Fruit fly (Drosophila melanogaster) whole organism, embryonic: ENCODE results near the gene THADA.

Experiments
- Adf1 ChIP-seq: fragments of 200-800 bp; sonication (Bioruptor generic); IDR thresholded peaks from 2 replicates; pipeline ENCODE4 v1.3.6; 2022; ENCODE audit warnings: missing biosample characterization, missing genetic modification characterization
- CG10366 ChIP-seq: fragments of 200-800 bp; sonication (Bioruptor generic); IDR thresholded peaks from 2 replicates; pipeline ENCODE4 v1.3.6; 2022; ENCODE audit warnings: missing biosample characterization, missing genetic modification characterization
- CG12071 ChIP-seq: fragments of 200-800 bp; sonication (Bioruptor generic); optimal IDR thresholded peaks from 3 replicates; lab custom pipeline; 2018; ENCODE audit warnings: missing biosample characterization, mild to moderate bottlenecking, missing genetic modification characterization
- CG12299 ChIP-seq: fragments of 200-800 bp; sonication (Bioruptor generic); optimal IDR thresholded peaks from 2 replicates; lab custom pipeline; 2018; ENCODE audit warnings: missing biosample characterization, mild to moderate bottlenecking, missing genetic modification characterization
- CG12391 ChIP-seq: fragments of 200-800 bp; sonication (Bioruptor generic); optimal IDR thresholded peaks from 3 replicates; lab custom pipeline; 2018; ENCODE audit warnings: missing biosample characterization, mild to moderate bottlenecking, missing genetic modification characterization, moderate library complexity
- CG15696 ChIP-seq: fragments of 200-800 bp; sonication (Bioruptor generic); optimal IDR thresholded peaks from 2 replicates; lab custom pipeline; 2019; ENCODE audit warnings: missing biosample characterization, mild to moderate bottlenecking, missing genetic modification characterization, moderate library complexity
- CG1647 ChIP-seq: fragments of 200-800 bp; sonication (Bioruptor generic); optimal IDR thresholded peaks from 3 replicates; lab custom pipeline; 2016; ENCODE audit warnings: missing biosample characterization, missing genetic modification characterization
- CG16813 ChIP-seq: fragments of 200-800 bp; sonication (Bioruptor generic); IDR thresholded peaks from 3 replicates; pipeline ENCODE4 v1.3.6; 2022; ENCODE audit warnings: missing biosample characterization, missing genetic modification characterization; ENCODE audit not compliant: partially characterized antibody
- CG16863 ChIP-seq: fragments of 200-800 bp; sonication (Bioruptor generic); optimal IDR thresholded peaks from 3 replicates; lab custom pipeline; 2016; ENCODE audit warnings: missing biosample characterization, missing genetic modification characterization
- CG2120 ChIP-seq: fragments of 200-800 bp; sonication (Bioruptor generic); optimal IDR thresholded peaks from 3 replicates; lab custom pipeline; 2016; ENCODE audit warnings: missing biosample characterization, missing genetic modification characterization
- CG2678 ChIP-seq: fragments of 200-800 bp; sonication (Bioruptor generic); optimal IDR thresholded peaks from 3 replicates; lab custom pipeline; 2019; ENCODE audit warnings: missing biosample characterization, mild to moderate bottlenecking, missing genetic modification characterization, moderate library complexity
- CG32532 ChIP-seq: fragments of 200-800 bp; sonication (Bioruptor generic); IDR thresholded peaks from 2 replicates; pipeline ENCODE4 v1.3.6; 2022; ENCODE audit warnings: missing biosample characterization, missing genetic modification characterization
- CG34376 ChIP-seq: fragments of 200-800 bp; sonication (Bioruptor generic); optimal IDR thresholded peaks from 2 replicates; lab custom pipeline; 2018; ENCODE audit warnings: missing biosample characterization, mild to moderate bottlenecking, missing genetic modification characterization
- CG3726 ChIP-seq: fragments of 200-800 bp; sonication (Bioruptor generic); IDR thresholded peaks from 3 replicates; pipeline ENCODE4, ENCODE4 v1.3.6; 2022; ENCODE audit warnings: missing biosample characterization, missing genetic modification characterization
- CG43689 ChIP-seq: fragments of 200-800 bp; sonication (Bioruptor generic); IDR thresholded peaks from 2 replicates; pipeline ENCODE4 v1.3.6; 2022; ENCODE audit warnings: missing biosample characterization, missing genetic modification characterization
- CG6272 ChIP-seq: fragments of 200-800 bp; sonication (Bioruptor generic); IDR thresholded peaks from 2 replicates; pipeline ENCODE4 v1.3.6; 2022; ENCODE audit warnings: missing biosample characterization, missing genetic modification characterization
- CG8388 ChIP-seq: fragments of 200-800 bp; sonication (Bioruptor generic); optimal IDR thresholded peaks from 2 replicates; lab custom pipeline; 2019; ENCODE audit warnings: missing biosample characterization, mild to moderate bottlenecking, missing genetic modification characterization, moderate library complexity
- D ChIP-seq, 2 experiments: fragments of 200-800 bp in 1 of 2; fragments of >200 bp in 1 of 2; sonication (Bioruptor generic) in 1 of 2; optimal IDR thresholded peaks; 2 replicates in 1 of 2; 3 replicates in 1 of 2; lab custom pipeline; 2017; ENCODE audit warnings: mild to moderate bottlenecking in 1 of 2, missing biosample characterization in 1 of 2, missing genetic modification characterization in 1 of 2, missing genetic modification reagents in 1 of 2
- Fer1 ChIP-seq: fragments of 200-800 bp; sonication (Bioruptor generic); optimal IDR thresholded peaks from 2 replicates; lab custom pipeline; 2017; ENCODE audit warnings: missing biosample characterization, mild to moderate bottlenecking, missing genetic modification characterization
- Fer3 ChIP-seq: fragments of 200-800 bp; sonication (Bioruptor generic); optimal IDR thresholded peaks from 2 replicates; lab custom pipeline; 2018; ENCODE audit warnings: missing biosample characterization, mild to moderate bottlenecking, missing genetic modification characterization, moderate library complexity
- HLH3B ChIP-seq: fragments of 200-800 bp; sonication (Bioruptor generic); IDR thresholded peaks from 2 replicates; pipeline ENCODE4 v1.3.6; 2022; ENCODE audit warnings: missing biosample characterization, missing genetic modification characterization
- Ravus ChIP-seq: fragments of 200-800 bp; sonication (Bioruptor generic); IDR thresholded peaks from 2 replicates; pipeline ENCODE4 v1.3.6; 2022; ENCODE audit warnings: missing biosample characterization, missing genetic modification characterization
- Sin3A ChIP-seq: fragments of >200 bp; optimal IDR thresholded peaks from 2 replicates; lab custom pipeline; 2018
- Ssrp ChIP-seq: fragments of 200-800 bp; sonication (Bioruptor generic); optimal IDR thresholded peaks from 2 replicates; lab custom pipeline; 2018; ENCODE audit warnings: missing biosample characterization, mild to moderate bottlenecking, missing genetic modification characterization, moderate library complexity
- abd-A ChIP-seq: fragments of 200-800 bp; sonication (Bioruptor generic); optimal IDR thresholded peaks from 3 replicates; lab custom pipeline; 2019; ENCODE audit warnings: missing biosample characterization, mild to moderate bottlenecking, missing genetic modification characterization, moderate library complexity
- aop ChIP-seq: fragments of 200-800 bp; sonication (Bioruptor generic); IDR thresholded peaks from 2 replicates; pipeline ENCODE4 v1.3.6; 2022; ENCODE audit warnings: missing biosample characterization, missing genetic modification characterization
- bsh ChIP-seq, 2 experiments: fragments of 200-800 bp; sonication (Bioruptor generic); optimal IDR thresholded peaks; 2 replicates each; lab custom pipeline; 2017 to 2018; ENCODE audit warnings: mild to moderate bottlenecking in 2 of 2, missing biosample characterization in 2 of 2, missing genetic modification characterization in 2 of 2, moderate library complexity in 1 of 2
- cwo ChIP-seq: fragments of 200-800 bp; sonication (Bioruptor generic); optimal IDR thresholded peaks from 3 replicates; lab custom pipeline; 2017; ENCODE audit warnings: missing biosample characterization, missing genetic modification characterization, mild to moderate bottlenecking, moderate library complexity, missing genetic modification reagents
- dpn ChIP-seq, 2 experiments: fragments of 200-800 bp; sonication (Bioruptor generic); optimal IDR thresholded peaks; 3 replicates each; lab custom pipeline; 2016; ENCODE audit warnings: missing biosample characterization in 2 of 2, missing genetic modification characterization in 2 of 2
- en ChIP-seq: fragments of 200-800 bp; sonication (Bioruptor generic); optimal IDR thresholded peaks from 2 replicates; lab custom pipeline; 2016; ENCODE audit warnings: missing biosample characterization, missing genetic modification characterization
- eve ChIP-seq, 2 experiments: fragments of >200 bp; optimal IDR thresholded peaks; 2 replicates each; lab custom pipeline; 2017; ENCODE audit warnings: missing biosample characterization in 2 of 2, missing genetic modification characterization in 2 of 2
- exex ChIP-seq: fragments of 200-800 bp; sonication (Bioruptor generic); optimal IDR thresholded peaks from 4 replicates; lab custom pipeline; 2018; ENCODE audit warnings: missing biosample characterization, mild to moderate bottlenecking, missing genetic modification characterization, moderate library complexity
- fu2 ChIP-seq: fragments of 200-800 bp; sonication (Bioruptor generic); optimal IDR thresholded peaks from 2 replicates; lab custom pipeline; 2016; ENCODE audit warnings: missing biosample characterization, missing genetic modification characterization
- ham ChIP-seq: fragments of 200-800 bp; sonication (Bioruptor generic); IDR thresholded peaks from 2 replicates; pipeline ENCODE4 v1.3.6; 2022; ENCODE audit warnings: missing biosample characterization, missing genetic modification characterization
- lola ChIP-seq, 3 experiments: fragments of >200 bp in 2 of 3; fragments of 200-800 bp in 1 of 3; sonication (Bioruptor generic) in 1 of 3; optimal IDR thresholded peaks; 2 replicates each; lab custom pipeline; 2017 to 2019; ENCODE audit warnings: missing biosample characterization in 3 of 3, missing genetic modification characterization in 3 of 3, mild to moderate bottlenecking in 1 of 3, moderate library complexity in 1 of 3
- luna ChIP-seq: fragments of 200-800 bp; sonication (Bioruptor generic); optimal IDR thresholded peaks from 2 replicates; lab custom pipeline; 2016; ENCODE audit warnings: missing biosample characterization, missing genetic modification characterization
- nom ChIP-seq: fragments of 200-800 bp; sonication (Bioruptor generic); optimal IDR thresholded peaks from 2 replicates; lab custom pipeline; 2017; ENCODE audit warnings: missing biosample characterization, missing genetic modification characterization, mild to moderate bottlenecking, moderate library complexity, missing genetic modification reagents
- pan ChIP-seq, 4 experiments: fragments of >200 bp in 3 of 4; fragments of 200-800 bp in 1 of 4; sonication (Bioruptor generic) in 1 of 4; optimal IDR thresholded peaks in 3 of 4; IDR thresholded peaks in 1 of 4; 2 replicates each; pipeline versions ENCODE4 v1.3.6 to Lab custom; 2017 to 2022; ENCODE audit warnings: missing biosample characterization in 2 of 4, missing genetic modification characterization in 2 of 4, mixed read lengths in 1 of 4
- pnt ChIP-seq: fragments of 200-800 bp; sonication (Bioruptor generic); optimal IDR thresholded peaks from 3 replicates; lab custom pipeline; 2016; ENCODE audit warnings: missing biosample characterization, missing genetic modification characterization
- prd ChIP-seq, 3 experiments: fragments of >200 bp in 2 of 3; fragments of 200-800 bp in 1 of 3; sonication (Bioruptor generic) in 1 of 3; optimal IDR thresholded peaks in 2 of 3; IDR thresholded peaks in 1 of 3; 2 replicates in 2 of 3; 3 replicates in 1 of 3; pipeline versions ENCODE4 v1.3.6 to Lab custom; 2017 to 2022; ENCODE audit warnings: missing biosample characterization in 1 of 3, missing genetic modification characterization in 1 of 3
- salm ChIP-seq: fragments of 200-800 bp; sonication (Bioruptor generic); optimal IDR thresholded peaks from 2 replicates; lab custom pipeline; 2018; ENCODE audit warnings: missing biosample characterization, mild to moderate bottlenecking, missing genetic modification characterization
- sqz ChIP-seq: fragments of 200-800 bp; sonication (Bioruptor generic); optimal IDR thresholded peaks from 3 replicates; lab custom pipeline; 2018; ENCODE audit warnings: missing biosample characterization, mild to moderate bottlenecking, missing genetic modification characterization
- unpg ChIP-seq: fragments of 200-800 bp; sonication (Bioruptor generic); optimal IDR thresholded peaks from 3 replicates; lab custom pipeline; 2018; ENCODE audit warnings: missing biosample characterization, mild to moderate bottlenecking, missing genetic modification characterization, moderate library complexity
- vvl ChIP-seq: fragments of 200-800 bp; sonication (Bioruptor generic); IDR thresholded peaks from 2 replicates; pipeline ENCODE4 v1.3.6; 2022; ENCODE audit warnings: missing biosample characterization, missing genetic modification characterization
- zen ChIP-seq: fragments of 200-800 bp; sonication (Bioruptor generic); optimal IDR thresholded peaks from 3 replicates; lab custom pipeline; 2018; ENCODE audit warnings: missing biosample characterization, mild to moderate bottlenecking, missing genetic modification characterization, moderate library complexity
- zf30C ChIP-seq: fragments of 200-800 bp; sonication (Bioruptor generic); optimal IDR thresholded peaks from 3 replicates; lab custom pipeline; 2018; ENCODE audit warnings: missing biosample characterization, mild to moderate bottlenecking, missing genetic modification characterization

Gene THADA

DNA sequence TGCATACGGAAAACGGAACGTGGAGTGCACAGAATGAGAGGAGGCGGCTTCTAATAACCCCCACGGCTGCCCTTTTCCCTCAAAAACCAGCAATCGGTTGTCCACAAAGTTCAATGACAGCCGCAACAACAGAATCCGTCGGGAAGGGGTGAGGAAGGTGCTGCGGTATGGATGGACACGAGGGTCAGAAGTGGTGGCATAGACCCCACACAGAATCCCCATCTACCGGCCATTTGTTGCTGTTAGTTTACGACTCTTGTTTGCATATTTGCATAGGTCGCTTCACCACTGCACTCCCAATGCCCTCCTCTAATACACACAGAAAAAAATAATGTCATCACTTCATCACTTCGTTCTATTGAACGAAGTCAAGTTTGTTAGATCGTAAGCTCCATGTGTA is 26.3 kb downstream of the THADA start (continued):
- TF ChIP-seq dpn (GFP tag; optimal IDR thresholded peaks at IDR 0.05; lab: Kevin White, UChicago) (no peak), CG15696 (peak; percentile 51), lola (GFP tag; optimal IDR thresholded peaks at IDR 0.05; lab: Kevin White, UChicago) (peak in 1 of 3 experiments; percentile 17), Sin3A (lab: Kevin White, UChicago) (no peak), Ravus (GFP tag; lab: Robert Waterston, UW) (no peak), bsh (GFP tag; optimal IDR thresholded peaks at IDR 0.05; lab: Kevin White, UChicago) (peak in 1 of 2 experiments; percentile 54), CG34376 (no peak), D (optimal IDR thresholded peaks at IDR 0.05; lab: Kevin White, UChicago) (no peak), D (GFP tag; optimal IDR thresholded peaks at IDR 0.05; lab: Kevin White, UChicago) (peak; percentile 18)

- TF ChIP-seq ham (GFP tag; lab: Robert Waterston, UW) = no peak
- no peak for TF ChIP-seq CG16863
- TF ChIP-seq abd-A = peak; percentile 14
- peak; percentile 65 for TF ChIP-seq Adf1
- peak; percentile 7 for TF ChIP-seq nom (GFP tag; lab: Kevin White, UChicago)
- TF ChIP-seq sqz = peak; percentile 62
- TF ChIP-seq, all 482 proteins: peak for 4
Observed at dm6 chrX:19827762-19828161, 37.6 kb downstream of the THADA start.

- TF ChIP-seq CG16813 (GFP tag; lab: Robert Waterston, UW) (no peak), CG10366 (GFP tag; lab: Robert Waterston, UW) (no peak), fu2 (GFP tag; lab: Kevin White, UChicago) (no peak), prd (optimal IDR thresholded peaks at IDR 0.05; lab: Kevin White, UChicago) (no peak), prd (GFP tag; IDR thresholded peaks at IDR 0.05; lab: Robert Waterston, UW) (peak; percentile 30; the same call in 1 of the 3 replicates), vvl (GFP tag; lab: Robert Waterston, UW) (no peak), zf30C (no peak), cwo (no peak), CG2678 (tag; lab: Kevin White, UChicago) (peak; percentile 43), CG43689 (no peak), HLH3B (GFP tag; lab: Robert Waterston, UW) (no peak), zen (tag; lab: Kevin White, UChicago) (no peak), salm (no peak), luna (GFP tag; lab: Kevin White, UChicago) (no peak), Ssrp (tag; lab: Kevin White, UChicago) (no peak), CG12071 (no peak), pan (optimal IDR thresholded peaks at IDR 0.05; lab: Kevin White, UChicago) (no peak), pan (GFP tag; optimal IDR thresholded peaks at IDR 0.05 in 1 of 2, IDR thresholded peaks at IDR 0.05 in 1 of 2) (peak in 1 of 2 experiments; percentile 11), en (no peak), aop (GFP tag; lab: Robert Waterston, UW) (no peak), CG2120 (GFP tag; lab: Kevin White, UChicago) (peak; percentile 44), exex (tag; lab: Kevin White, UChicago) (no peak), CG16863 (no peak), CG6272 (no peak), CG3726 (GFP tag; lab: Robert Waterston, UW) (no peak), CG32532 (GFP tag; lab: Robert Waterston, UW) (no peak), Fer1 (GFP tag; lab: Kevin White, UChicago) (peak; percentile 20), bsh (GFP tag; optimal IDR thresholded peaks at IDR 0.05; lab: Kevin White, UChicago) (peak in 1 of 2 experiments; percentile 5), CG1647 (GFP tag; lab: Kevin White, UChicago) (no peak), unpg (GFP tag; lab: Kevin White, UChicago) (no peak), CG12299 (no peak), CG8388 (GFP tag; lab: Kevin White, UChicago) (no peak), CG12391 (tag; lab: Kevin White, UChicago) (peak; percentile 2), Fer3 (tag; lab: Kevin White, UChicago) (no peak), eve (GFP tag; optimal IDR thresholded peaks at IDR 0.05; lab: Kevin White, UChicago) (peak in 1 of 2 experiments; percentile 17), pnt (GFP tag; lab: Kevin White, UChicago) (no peak)
Observed at dm6 chrX:19825191-19825590, 40.1 kb downstream of the THADA start.
